Fruit fly (Drosophila melanogaster) whole organism: ENCODE results near the gene CG43658.

Source experiments
- CG8478 ChIP-seq: fragments of >200 bp; optimal IDR thresholded peaks from 2 replicates; lab custom pipeline; 2018; ENCODE audit warnings: inconsistent platforms
- Dll ChIP-seq: fragments of >200 bp; optimal IDR thresholded peaks from 2 replicates; lab custom pipeline; 2017
- EcR ChIP-seq, 2 experiments: fragments of >200 bp; optimal IDR thresholded peaks; 2 replicates each; lab custom pipeline; 2017; ENCODE audit warnings: missing biosample characterization in 2 of 2, missing genetic modification characterization in 2 of 2, missing genetic modification reagents in 2 of 2
- pan ChIP-seq: fragments of >200 bp; optimal IDR thresholded peaks from 2 replicates; lab custom pipeline; 2017
- psq ChIP-seq: fragments of >200 bp; optimal IDR thresholded peaks from 2 replicates; lab custom pipeline; 2017
- usp ChIP-seq: fragments of >200 bp; optimal IDR thresholded peaks from 2 replicates; lab custom pipeline; 2017; ENCODE audit warnings: missing biosample characterization, missing genetic modification characterization, mixed read lengths

Gene CG43658

dm6 chrX:17561130-17561942, at the start of gene CG43658:
Gene CG43658, minus strand, starts transcription at chrX:17561180.
- TF ChIP-seq pan (lab: Kevin White, UChicago), result no peak
- TF ChIP-seq psq, result no peak
- no peak for TF ChIP-seq CG8478 (lab: Kevin White, UChicago)
- no peak for TF ChIP-seq usp (GFP tag; lab: Kevin White, UChicago)
- no peak for TF ChIP-seq EcR (GFP tag; optimal IDR thresholded peaks at IDR 0.05; lab: Kevin White, UChicago)
- no peak for TF ChIP-seq Dll (lab: Kevin White, UChicago)

dm6 chrX:17602466-17602865, 41.5 kb upstream of the CG43658 start:
- TF ChIP-seq pan (lab: Kevin White, UChicago) (no peak), CG8478 (lab: Kevin White, UChicago) (no peak), Dll (lab: Kevin White, UChicago) (no peak), usp (GFP tag; lab: Kevin White, UChicago) (no peak), psq (no peak), EcR (GFP tag; optimal IDR thresholded peaks at IDR 0.05; lab: Kevin White, UChicago) (no peak)

- TF ChIP-seq usp (GFP tag; lab: Kevin White, UChicago) (no peak), EcR (GFP tag; optimal IDR thresholded peaks at IDR 0.05; lab: Kevin White, UChicago) (no peak), pan (lab: Kevin White, UChicago) (no peak), CG8478 (lab: Kevin White, UChicago) (no peak), psq (no peak), Dll (lab: Kevin White, UChicago) (no peak)
These were observed 38.4 kb upstream of the CG43658 start, which contains the start of gene X11L for dm6 chrX:17599330-17599729. Gene X11L, plus strand, starts transcription at chrX:17599608.

- TF ChIP-seq EcR (GFP tag; optimal IDR thresholded peaks at IDR 0.05; lab: Kevin White, UChicago), result no peak
- no peak for TF ChIP-seq pan (lab: Kevin White, UChicago)
- TF ChIP-seq usp (GFP tag; lab: Kevin White, UChicago), result no peak
- no peak for TF ChIP-seq CG8478 (lab: Kevin White, UChicago)
- no peak for TF ChIP-seq Dll (lab: Kevin White, UChicago)
- no peak for TF ChIP-seq psq
These were observed 36.6 kb upstream of the CG43658 start for dm6 chrX:17597622-17598021.

- TF ChIP-seq pan (lab: Kevin White, UChicago) (peak; percentile 83), usp (GFP tag; lab: Kevin White, UChicago) (no peak)
These were observed 34.8 kb upstream of the CG43658 start for dm6 chrX:17595822-17596221.

dm6 chrX:17594745-17595144, 33.8 kb upstream of the CG43658 start:
- TF ChIP-seq CG8478 (lab: Kevin White, UChicago) (no peak), EcR (GFP tag; optimal IDR thresholded peaks at IDR 0.05; lab: Kevin White, UChicago) (no peak), Dll (lab: Kevin White, UChicago) (no peak), psq (no peak), usp (GFP tag; lab: Kevin White, UChicago) (no peak), pan (lab: Kevin White, UChicago) (no peak)

- TF ChIP-seq EcR (GFP tag; optimal IDR thresholded peaks at IDR 0.05; lab: Kevin White, UChicago), result no peak
- no peak for TF ChIP-seq CG8478 (lab: Kevin White, UChicago)
- TF ChIP-seq psq, result no peak
These were observed 27.6 kb upstream of the CG43658 start, which contains the start of gene CG12992 for dm6 chrX:17588565-17588964. Gene CG12992, plus strand, starts transcription at chrX:17588865.

- TF ChIP-seq pan (lab: Kevin White, UChicago), result no peak
- TF ChIP-seq CG8478 (lab: Kevin White, UChicago), result no peak
- TF ChIP-seq usp (GFP tag; lab: Kevin White, UChicago), result no peak
- no peak for TF ChIP-seq psq
- TF ChIP-seq EcR (GFP tag; optimal IDR thresholded peaks at IDR 0.05; lab: Kevin White, UChicago), result no peak
- no peak for TF ChIP-seq Dll (lab: Kevin White, UChicago)
These were observed 27.2 kb upstream of the CG43658 start for dm6 chrX:17588134-17588533.

dm6 chrX:17585892-17586291, 24.9 kb upstream of the CG43658 start:
- TF ChIP-seq EcR (GFP tag; optimal IDR thresholded peaks at IDR 0.05; lab: Kevin White, UChicago), result no peak
- TF ChIP-seq usp (GFP tag; lab: Kevin White, UChicago), result no peak
- no peak for TF ChIP-seq pan (lab: Kevin White, UChicago)
- no peak for TF ChIP-seq Dll (lab: Kevin White, UChicago)
- no peak for TF ChIP-seq psq
- no peak for TF ChIP-seq CG8478 (lab: Kevin White, UChicago)

- TF ChIP-seq pan (lab: Kevin White, UChicago) (no peak), psq (no peak), usp (GFP tag; lab: Kevin White, UChicago) (no peak), EcR (GFP tag; optimal IDR thresholded peaks at IDR 0.05; lab: Kevin White, UChicago) (no peak), Dll (lab: Kevin White, UChicago) (no peak), CG8478 (lab: Kevin White, UChicago) (no peak)
These were observed 22.7 kb upstream of the CG43658 start for dm6 chrX:17583706-17584105.

- TF ChIP-seq pan (lab: Kevin White, UChicago) (no peak), CG8478 (lab: Kevin White, UChicago) (no peak), psq (no peak), usp (GFP tag; lab: Kevin White, UChicago) (no peak), EcR (GFP tag; optimal IDR thresholded peaks at IDR 0.05; lab: Kevin White, UChicago) (no peak), Dll (lab: Kevin White, UChicago) (no peak)
These were observed 21.7 kb upstream of the CG43658 start for dm6 chrX:17582650-17583049.
